Fruit fly (Drosophila melanogaster) whole organism, embryonic: ENCODE measurements around the gene CG13075.

Experiments used
- Bteb2 ChIP-seq: fragments of 200-800 bp; sonication (Bioruptor generic); optimal IDR thresholded peaks from 2 replicates; lab custom pipeline; 2016; ENCODE audit warnings: missing biosample characterization, missing genetic modification characterization
- CG10321 ChIP-seq: fragments of 200-800 bp; sonication (Bioruptor generic); IDR thresholded peaks from 2 replicates; pipeline ENCODE4 v1.3.6; 2022; ENCODE audit warnings: missing biosample characterization, missing genetic modification characterization
- CG10366 ChIP-seq: fragments of 200-800 bp; sonication (Bioruptor generic); IDR thresholded peaks from 2 replicates; pipeline ENCODE4 v1.3.6; 2022; ENCODE audit warnings: missing biosample characterization, missing genetic modification characterization
- CG10654 ChIP-seq: fragments of 200-800 bp; sonication (Bioruptor generic); optimal IDR thresholded peaks from 2 replicates; lab custom pipeline; 2016; ENCODE audit warnings: missing biosample characterization, missing genetic modification characterization
- CG12391 ChIP-seq: fragments of 200-800 bp; sonication (Bioruptor generic); optimal IDR thresholded peaks from 3 replicates; lab custom pipeline; 2018; ENCODE audit warnings: missing biosample characterization, mild to moderate bottlenecking, missing genetic modification characterization, moderate library complexity
- CG14667 ChIP-seq: fragments of 200-800 bp; sonication (Bioruptor generic); IDR thresholded peaks from 2 replicates; pipeline ENCODE4 v1.3.6; 2022; ENCODE audit warnings: missing biosample characterization, missing genetic modification characterization
- CG14710 ChIP-seq: fragments of 200-800 bp; sonication (Bioruptor generic); optimal IDR thresholded peaks from 3 replicates; lab custom pipeline; 2019; ENCODE audit warnings: missing biosample characterization, mild to moderate bottlenecking, missing genetic modification characterization, moderate library complexity
- CG1529 ChIP-seq: fragments of 200-800 bp; sonication (Bioruptor generic); optimal IDR thresholded peaks from 3 replicates; lab custom pipeline; 2018; ENCODE audit warnings: missing biosample characterization, missing genetic modification characterization
- CG15696 ChIP-seq: fragments of 200-800 bp; sonication (Bioruptor generic); optimal IDR thresholded peaks from 2 replicates; lab custom pipeline; 2019; ENCODE audit warnings: missing biosample characterization, mild to moderate bottlenecking, missing genetic modification characterization, moderate library complexity
- CG17361 ChIP-seq: fragments of 200-800 bp; sonication (Bioruptor generic); IDR thresholded peaks from 3 replicates; pipeline ENCODE4 v1.3.6; 2022; ENCODE audit warnings: missing biosample characterization, missing genetic modification characterization
- CG18262 ChIP-seq: fragments of 200-800 bp; optimal IDR thresholded peaks from 3 replicates; lab custom pipeline; 2019; ENCODE audit warnings: missing biosample characterization, mild to moderate bottlenecking, missing genetic modification characterization, moderate library complexity
- CG2889 ChIP-seq: fragments of 200-800 bp; sonication (Bioruptor generic); IDR thresholded peaks from 3 replicates; pipeline ENCODE4 v1.3.6; 2022; ENCODE audit warnings: missing biosample characterization, missing genetic modification characterization
- CG30020 ChIP-seq: fragments of 200-800 bp; optimal IDR thresholded peaks from 2 replicates; lab custom pipeline; 2019; ENCODE audit warnings: missing biosample characterization, mild to moderate bottlenecking, missing genetic modification characterization, moderate library complexity
- CG3163 ChIP-seq: fragments of 200-800 bp; sonication (Bioruptor generic); optimal IDR thresholded peaks from 3 replicates; lab custom pipeline; 2016; ENCODE audit warnings: missing biosample characterization, missing genetic modification characterization
- CG33557 ChIP-seq: fragments of 200-800 bp; sonication (Bioruptor generic); optimal IDR thresholded peaks from 2 replicates; lab custom pipeline; 2019; ENCODE audit warnings: missing biosample characterization, mild to moderate bottlenecking, missing genetic modification characterization, moderate library complexity
- CG3407 ChIP-seq: fragments of 200-800 bp; sonication (Bioruptor generic); optimal IDR thresholded peaks from 2 replicates; lab custom pipeline; 2018; ENCODE audit warnings: missing biosample characterization, mild to moderate bottlenecking, missing genetic modification characterization
- CG42726 ChIP-seq: fragments of 200-800 bp; sonication (Bioruptor generic); IDR thresholded peaks from 2 replicates; pipeline ENCODE4 v1.3.6; 2022; ENCODE audit warnings: missing biosample characterization, missing genetic modification characterization; ENCODE audit not compliant: partially characterized antibody
- CG4424 ChIP-seq: fragments of 200-800 bp; sonication (Bioruptor generic); optimal IDR thresholded peaks from 3 replicates; lab custom pipeline; 2016; ENCODE audit warnings: missing biosample characterization, missing genetic modification characterization
- CG4820 ChIP-seq: fragments of 200-800 bp; sonication (Bioruptor generic); optimal IDR thresholded peaks from 3 replicates; lab custom pipeline; 2016; ENCODE audit warnings: missing biosample characterization, missing genetic modification characterization
- CG5180 ChIP-seq: fragments of 200-800 bp; sonication (Bioruptor generic); optimal IDR thresholded peaks from 3 replicates; lab custom pipeline; 2017; ENCODE audit warnings: missing biosample characterization, missing genetic modification characterization, mild to moderate bottlenecking, moderate library complexity, missing genetic modification reagents
- CG7987 ChIP-seq: fragments of 200-800 bp; sonication (Bioruptor generic); optimal IDR thresholded peaks from 2 replicates; lab custom pipeline; 2018; ENCODE audit warnings: missing biosample characterization, mild to moderate bottlenecking, missing genetic modification characterization, moderate library complexity
- CG8944 ChIP-seq: fragments of 200-800 bp; sonication (Bioruptor generic); optimal IDR thresholded peaks from 3 replicates; lab custom pipeline; 2016; ENCODE audit warnings: missing biosample characterization, missing genetic modification characterization
- CkIIα-i1 ChIP-seq: fragments of 200-800 bp; sonication (Bioruptor generic); IDR thresholded peaks from 2 replicates; pipeline ENCODE4 v1.3.6; 2022; ENCODE audit warnings: missing biosample characterization, missing genetic modification characterization
- CoRest ChIP-seq: fragments of 200-800 bp; sonication (Bioruptor generic); optimal IDR thresholded peaks from 3 replicates; lab custom pipeline; 2018; ENCODE audit warnings: missing biosample characterization, mild to moderate bottlenecking, missing genetic modification characterization, moderate library complexity
- D19B ChIP-seq: fragments of 200-800 bp; sonication (Bioruptor generic); optimal IDR thresholded peaks from 2 replicates; lab custom pipeline; 2017; ENCODE audit warnings: missing biosample characterization, mild to moderate bottlenecking, missing genetic modification characterization
- Deaf1 ChIP-seq: fragments of 200-800 bp; optimal IDR thresholded peaks from 3 replicates; lab custom pipeline; 2019; ENCODE audit warnings: missing biosample characterization, mild to moderate bottlenecking, missing genetic modification characterization, moderate library complexity
- Doc3 ChIP-seq: fragments of 200-800 bp; sonication (Bioruptor generic); IDR thresholded peaks from 3 replicates; pipeline ENCODE4 v1.3.6; 2022; ENCODE audit warnings: missing biosample characterization, missing genetic modification characterization; ENCODE audit not compliant: partially characterized antibody
- ERR ChIP-seq: fragments of 200-800 bp; sonication (Bioruptor generic); optimal IDR thresholded peaks from 2 replicates; lab custom pipeline; 2016; ENCODE audit warnings: missing biosample characterization, missing genetic modification characterization
- Fer2 ChIP-seq: fragments of 200-800 bp; sonication (Bioruptor generic); optimal IDR thresholded peaks from 2 replicates; lab custom pipeline; 2018; ENCODE audit warnings: missing biosample characterization, mild to moderate bottlenecking, missing genetic modification characterization, moderate library complexity
- Kr ChIP-seq: fragments of 200-800 bp; sonication (Bioruptor generic); optimal IDR thresholded peaks from 2 replicates; lab custom pipeline; 2017; ENCODE audit warnings: missing biosample characterization, mild to moderate bottlenecking, missing genetic modification characterization
- Lpt ChIP-seq: fragments of >200 bp; optimal IDR thresholded peaks from 2 replicates; lab custom pipeline; 2018; ENCODE audit warnings: missing biosample characterization, missing genetic modification characterization
- Scr ChIP-seq: fragments of 200-800 bp; sonication (Bioruptor generic); IDR thresholded peaks from 2 replicates; pipeline ENCODE4 v1.3.6; 2022; ENCODE audit warnings: missing biosample characterization, missing genetic modification characterization; ENCODE audit not compliant: partially characterized antibody
- Sin3A ChIP-seq: fragments of >200 bp; optimal IDR thresholded peaks from 2 replicates; lab custom pipeline; 2018
- Vsx1 ChIP-seq: fragments of 200-800 bp; sonication (Bioruptor generic); optimal IDR thresholded peaks from 2 replicates; lab custom pipeline; 2017; ENCODE audit warnings: missing biosample characterization, mild to moderate bottlenecking, missing genetic modification characterization, missing genetic modification reagents
- Xbp1 ChIP-seq: fragments of 200-800 bp; sonication (Bioruptor generic); optimal IDR thresholded peaks from 3 replicates; lab custom pipeline; 2016; ENCODE audit warnings: missing biosample characterization, mild to moderate bottlenecking, missing genetic modification characterization
- al ChIP-seq: fragments of 200-800 bp; sonication (Bioruptor generic); IDR thresholded peaks from 2 replicates; pipeline ENCODE4 v1.3.6; 2022; ENCODE audit warnings: missing biosample characterization, missing genetic modification characterization
- chinmo ChIP-seq: fragments of 200-800 bp; sonication (Bioruptor generic); IDR thresholded peaks from 4 replicates; pipeline ENCODE4 v1.3.6; 2022; ENCODE audit warnings: missing biosample characterization, missing genetic modification characterization; ENCODE audit not compliant: partially characterized antibody
- crc ChIP-seq: fragments of 200-800 bp; sonication (Bioruptor generic); optimal IDR thresholded peaks from 2 replicates; lab custom pipeline; 2016; ENCODE audit warnings: missing biosample characterization, missing genetic modification characterization
- eve ChIP-seq, 2 experiments: fragments of >200 bp; optimal IDR thresholded peaks; 2 replicates each; lab custom pipeline; 2017; ENCODE audit warnings: missing biosample characterization in 2 of 2, missing genetic modification characterization in 2 of 2
- gcm ChIP-seq: fragments of 200-800 bp; sonication (Bioruptor generic); optimal IDR thresholded peaks from 2 replicates; lab custom pipeline; 2019; ENCODE audit warnings: missing biosample characterization, mild to moderate bottlenecking, missing genetic modification characterization, moderate library complexity
- gem ChIP-seq: fragments of 200-800 bp; sonication (Bioruptor generic); optimal IDR thresholded peaks from 2 replicates; lab custom pipeline; 2019; ENCODE audit warnings: missing biosample characterization, mild to moderate bottlenecking, missing genetic modification characterization, moderate library complexity
- gfzf ChIP-seq: fragments of 200-800 bp; sonication (Bioruptor generic); optimal IDR thresholded peaks from 2 replicates; lab custom pipeline; 2016; ENCODE audit warnings: missing biosample characterization, mild to moderate bottlenecking, missing genetic modification characterization, moderate library complexity
- grn ChIP-seq: fragments of 200-800 bp; sonication (Bioruptor generic); optimal IDR thresholded peaks from 3 replicates; lab custom pipeline; 2017; ENCODE audit warnings: missing biosample characterization, missing genetic modification characterization
- gt ChIP-seq: fragments of 200-800 bp; sonication (Bioruptor generic); IDR thresholded peaks from 2 replicates; pipeline ENCODE4 v1.3.6; 2022; ENCODE audit warnings: missing biosample characterization, missing genetic modification characterization
- jing ChIP-seq: fragments of 200-800 bp; sonication (Bioruptor generic); optimal IDR thresholded peaks from 2 replicates; lab custom pipeline; 2018; ENCODE audit warnings: missing biosample characterization, mild to moderate bottlenecking, missing genetic modification characterization
- lab ChIP-seq: fragments of 200-800 bp; sonication (Bioruptor generic); optimal IDR thresholded peaks from 3 replicates; lab custom pipeline; 2017; ENCODE audit warnings: missing biosample characterization, missing genetic modification characterization, mild to moderate bottlenecking, moderate library complexity, missing genetic modification reagents
- nerfin-1 ChIP-seq: fragments of 200-800 bp; sonication (Bioruptor generic); optimal IDR thresholded peaks from 3 replicates; lab custom pipeline; 2019; ENCODE audit warnings: missing biosample characterization, mild to moderate bottlenecking, missing genetic modification characterization, moderate library complexity
- sc ChIP-seq, 3 experiments: fragments of >200 bp in 2 of 3; fragments of 200-800 bp in 1 of 3; sonication (Bioruptor generic) in 1 of 3; optimal IDR thresholded peaks; 2 replicates in 2 of 3; 3 replicates in 1 of 3; lab custom pipeline; 2017; ENCODE audit warnings: mild to moderate bottlenecking in 1 of 3, missing biosample characterization in 1 of 3, missing genetic modification characterization in 1 of 3, missing genetic modification reagents in 1 of 3
- sisA ChIP-seq: fragments of 200-800 bp; sonication (Bioruptor generic); IDR thresholded peaks from 2 replicates; pipeline ENCODE4 v1.3.6; 2022; ENCODE audit warnings: missing biosample characterization, missing genetic modification characterization
- slp2 ChIP-seq: fragments of 200-800 bp; sonication (Bioruptor generic); optimal IDR thresholded peaks from 2 replicates; lab custom pipeline; 2016; ENCODE audit warnings: missing biosample characterization, missing genetic modification characterization
- tna ChIP-seq: fragments of 200-800 bp; sonication (Bioruptor generic); IDR thresholded peaks from 2 replicates; pipeline ENCODE4 v1.3.6; 2022; ENCODE audit warnings: missing biosample characterization, missing genetic modification characterization; ENCODE audit not compliant: partially characterized antibody

CG13075 gene

DNA sequence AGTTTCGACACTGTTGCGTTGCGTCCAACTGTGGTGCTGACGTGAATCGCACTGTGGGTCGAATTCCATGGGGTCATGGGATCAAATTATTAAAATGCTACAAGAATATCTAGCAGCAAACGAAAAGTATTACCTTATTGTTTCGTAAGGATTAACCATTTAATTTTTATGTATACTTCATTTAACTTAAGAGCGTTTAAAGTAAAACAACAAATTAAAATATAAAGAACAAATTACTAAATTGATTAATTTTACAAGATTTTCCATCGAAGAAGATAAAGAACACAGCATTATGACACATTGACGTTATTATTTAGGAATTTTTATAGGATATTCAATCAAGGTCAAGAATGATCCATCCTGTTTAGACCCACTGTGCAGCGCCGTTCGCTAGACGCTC is 29.7 kb upstream of the CG13075 start (continued):
- TF ChIP-seq CoRest (tag; lab: Kevin White, UChicago) (peak; percentile 64), CG30020 (no peak), CG42726 (GFP tag; lab: Robert Waterston, UW) (no peak), CG5180 (GFP tag; lab: Kevin White, UChicago) (peak; percentile 17), crc (GFP tag; lab: Kevin White, UChicago) (no peak), gt (no peak), Sin3A (no peak), CG10366 (peak; percentile 17; the same call in 1 of the 2 replicates), CG4424 (GFP tag; lab: Kevin White, UChicago) (peak; percentile 50), CG18262 (tag; lab: Kevin White, UChicago) (peak; percentile 67), CG4820 (GFP tag; lab: Kevin White, UChicago) (peak; percentile 13), CG8944 (GFP tag; lab: Kevin White, UChicago) (no peak), Kr (no peak), Bteb2 (GFP tag; lab: Kevin White, UChicago) (peak; percentile 8), CG1529 (peak; percentile 34), grn (GFP tag; lab: Kevin White, UChicago) (no peak), slp2 (no peak), Deaf1 (tag; lab: Kevin White, UChicago) (peak; percentile 33), gcm (peak; percentile 53), ERR (GFP tag; lab: Kevin White, UChicago) (no peak), jing (GFP tag; lab: Kevin White, UChicago) (peak; percentile 26), CG15696 (no peak), gem (tag; lab: Kevin White, UChicago) (peak; percentile 77), CG33557 (no peak), CG7987 (GFP tag; lab: Kevin White, UChicago) (no peak), CG3163 (GFP tag; lab: Kevin White, UChicago) (no peak), eve (GFP tag; optimal IDR thresholded peaks at IDR 0.05; lab: Kevin White, UChicago) (no peak), nerfin-1 (tag; lab: Kevin White, UChicago) (peak; percentile 14), D19B (GFP tag; lab: Kevin White, UChicago) (peak; percentile 26), Xbp1 (GFP tag; lab: Kevin White, UChicago) (peak; percentile 57), Doc3 (GFP tag; lab: Robert Waterston, UW) (no peak), Scr (GFP tag; lab: Robert Waterston, UW) (no peak), CG12391 (peak; percentile 51), CG3407 (GFP tag; lab: Kevin White, UChicago) (peak; percentile 14), sisA (GFP tag; lab: Robert Waterston, UW) (no peak; the same call in 1 of the 2 replicates), al (no peak), CG2889 (no peak), CG14667 (GFP tag; lab: Robert Waterston, UW) (no peak), tna (GFP tag; lab: Robert Waterston, UW) (no peak), CG10654 (GFP tag; lab: Kevin White, UChicago) (no peak), lab (GFP tag; lab: Kevin White, UChicago) (peak; percentile 45), CG14710 (tag; lab: Kevin White, UChicago) (peak; percentile 44), Vsx1 (no peak), gfzf (GFP tag; lab: Kevin White, UChicago) (no peak), Lpt (GFP tag; lab: Kevin White, UChicago) (no peak), Fer2 (tag; lab: Kevin White, UChicago) (no peak), chinmo (GFP tag; lab: Robert Waterston, UW) (no peak), sc (optimal IDR thresholded peaks at IDR 0.05; lab: Kevin White, UChicago) (no peak), sc (GFP tag; optimal IDR thresholded peaks at IDR 0.05; lab: Kevin White, UChicago) (peak; percentile 13), CG10321 (no peak), CkIIα-i1 (GFP tag; lab: Robert Waterston, UW) (no peak), CG17361 (GFP tag; lab: Robert Waterston, UW) (peak; percentile 78)
